Fruit fly (Drosophila melanogaster) whole organism, embryonic: ENCODE measurements around the gene Rrp5.

ENCODE experiments used
- Awh ChIP-seq: fragments of 200-800 bp; sonication (Bioruptor generic); IDR thresholded peaks from 2 replicates; pipeline ENCODE4, ENCODE4 v1.3.6; 2022; ENCODE audit warnings: missing biosample characterization, missing genetic modification characterization
- B-H2 ChIP-seq: fragments of 200-800 bp; sonication (Bioruptor generic); optimal IDR thresholded peaks from 2 replicates; lab custom pipeline; 2018; ENCODE audit warnings: missing biosample characterization, mild to moderate bottlenecking, missing genetic modification characterization
- CG11504 ChIP-seq: fragments of 200-800 bp; sonication (Bioruptor generic); optimal IDR thresholded peaks from 3 replicates; lab custom pipeline; 2019; ENCODE audit warnings: missing biosample characterization, mild to moderate bottlenecking, missing genetic modification characterization, moderate library complexity
- CG11560 ChIP-seq: fragments of 200-800 bp; sonication (Bioruptor generic); IDR thresholded peaks from 3 replicates; pipeline ENCODE4 v1.3.6; 2022; ENCODE audit warnings: missing biosample characterization, missing genetic modification characterization
- CG13424 ChIP-seq: fragments of 200-800 bp; sonication (Bioruptor generic); optimal IDR thresholded peaks from 2 replicates; lab custom pipeline; 2019; ENCODE audit warnings: missing biosample characterization, mild to moderate bottlenecking, missing genetic modification characterization, moderate library complexity
- CG15601 ChIP-seq: fragments of 200-800 bp; sonication (Bioruptor generic); optimal IDR thresholded peaks from 3 replicates; lab custom pipeline; 2019; ENCODE audit warnings: missing biosample characterization, mild to moderate bottlenecking, missing genetic modification characterization, moderate library complexity
- CG17912 ChIP-seq: fragments of 200-800 bp; sonication (Bioruptor generic); optimal IDR thresholded peaks from 2 replicates; lab custom pipeline; 2018; ENCODE audit warnings: missing biosample characterization, mild to moderate bottlenecking, missing genetic modification characterization
- CG1832 ChIP-seq: fragments of 200-800 bp; sonication (Bioruptor generic); optimal IDR thresholded peaks from 2 replicates; lab custom pipeline; 2017; ENCODE audit warnings: missing biosample characterization, mild to moderate bottlenecking, missing genetic modification characterization, inconsistent platforms
- CG18599 ChIP-seq: fragments of 200-800 bp; sonication (Bioruptor generic); optimal IDR thresholded peaks from 3 replicates; lab custom pipeline; 2017; ENCODE audit warnings: missing biosample characterization, missing genetic modification characterization, mild to moderate bottlenecking, moderate library complexity, missing genetic modification reagents
- CG3065 ChIP-seq: fragments of 200-800 bp; sonication (Bioruptor generic); optimal IDR thresholded peaks from 2 replicates; lab custom pipeline; 2016; ENCODE audit warnings: missing biosample characterization, missing genetic modification characterization
- CG3995 ChIP-seq: fragments of 200-800 bp; sonication (Bioruptor generic); optimal IDR thresholded peaks from 3 replicates; lab custom pipeline; 2016; ENCODE audit warnings: missing biosample characterization, missing genetic modification characterization
- CG6854 ChIP-seq: fragments of 200-800 bp; sonication (Bioruptor generic); optimal IDR thresholded peaks from 3 replicates; lab custom pipeline; 2017; ENCODE audit warnings: missing biosample characterization, mild to moderate bottlenecking, missing genetic modification characterization
- CG7556 ChIP-seq: fragments of 200-800 bp; sonication (Bioruptor generic); optimal IDR thresholded peaks from 2 replicates; lab custom pipeline; 2017; ENCODE audit warnings: missing biosample characterization, mild to moderate bottlenecking, missing genetic modification characterization
- Doc3 ChIP-seq: fragments of 200-800 bp; sonication (Bioruptor generic); IDR thresholded peaks from 3 replicates; pipeline ENCODE4 v1.3.6; 2022; ENCODE audit warnings: missing biosample characterization, missing genetic modification characterization; ENCODE audit not compliant: partially characterized antibody
- Ets65A ChIP-seq: fragments of 200-800 bp; sonication (Bioruptor generic); peaks from one replicate; lab custom pipeline; 2016; ENCODE audit warnings: missing biosample characterization, missing genetic modification characterization
- HmgD ChIP-seq: fragments of 200-800 bp; sonication (Bioruptor generic); optimal IDR thresholded peaks from 3 replicates; lab custom pipeline; 2016; ENCODE audit warnings: missing biosample characterization, missing genetic modification characterization
- Med ChIP-seq: fragments of 200-800 bp; sonication (Bioruptor generic); peaks from one replicate; lab custom pipeline; 2016; ENCODE audit warnings: missing biosample characterization, missing genetic modification characterization, mild to moderate bottlenecking, inconsistent platforms, moderate library complexity
- Meics ChIP-seq: fragments of 200-800 bp; sonication (Bioruptor generic); optimal IDR thresholded peaks from 2 replicates; lab custom pipeline; 2017; ENCODE audit warnings: missing biosample characterization, mild to moderate bottlenecking, missing genetic modification characterization
- Mrtf ChIP-seq: fragments of 200-800 bp; sonication (Bioruptor generic); IDR thresholded peaks from 3 replicates; pipeline ENCODE4 v1.3.6; 2022; ENCODE audit warnings: missing biosample characterization, missing genetic modification characterization
- NC2β ChIP-seq: fragments of 200-800 bp; sonication (Bioruptor generic); optimal IDR thresholded peaks from 2 replicates; lab custom pipeline; 2016; ENCODE audit warnings: missing biosample characterization, missing genetic modification characterization
- NFAT ChIP-seq: fragments of 200-800 bp; sonication (Bioruptor generic); IDR thresholded peaks from 2 replicates; pipeline ENCODE4 v1.3.6; 2022; ENCODE audit warnings: missing biosample characterization, missing genetic modification characterization
- Side ChIP-seq: fragments of 200-800 bp; sonication (Bioruptor generic); optimal IDR thresholded peaks from 2 replicates; lab custom pipeline; 2016; ENCODE audit warnings: missing biosample characterization, missing genetic modification characterization
- Sin3A ChIP-seq: fragments of >200 bp; optimal IDR thresholded peaks from 2 replicates; lab custom pipeline; 2018
- Sox100B ChIP-seq: fragments of 200-800 bp; sonication (Bioruptor generic); optimal IDR thresholded peaks from 3 replicates; lab custom pipeline; 2018; ENCODE audit warnings: missing biosample characterization, mild to moderate bottlenecking, missing genetic modification characterization
- Spps ChIP-seq: fragments of 200-800 bp; sonication (Bioruptor generic); optimal IDR thresholded peaks from 2 replicates; lab custom pipeline; 2018; ENCODE audit warnings: missing biosample characterization, mild to moderate bottlenecking, missing genetic modification characterization
- ac ChIP-seq: fragments of 200-800 bp; sonication (Bioruptor generic); optimal IDR thresholded peaks from 3 replicates; lab custom pipeline; 2017; ENCODE audit warnings: missing biosample characterization, mild to moderate bottlenecking, missing genetic modification characterization
- al ChIP-seq: fragments of 200-800 bp; sonication (Bioruptor generic); IDR thresholded peaks from 2 replicates; pipeline ENCODE4 v1.3.6; 2022; ENCODE audit warnings: missing biosample characterization, missing genetic modification characterization
- chinmo ChIP-seq: fragments of 200-800 bp; sonication (Bioruptor generic); IDR thresholded peaks from 4 replicates; pipeline ENCODE4 v1.3.6; 2022; ENCODE audit warnings: missing biosample characterization, missing genetic modification characterization; ENCODE audit not compliant: partially characterized antibody
- corto ChIP-seq: fragments of 200-800 bp; sonication (Bioruptor generic); optimal IDR thresholded peaks from 2 replicates; lab custom pipeline; 2016; ENCODE audit warnings: missing biosample characterization, mild to moderate bottlenecking, missing genetic modification characterization, moderate library complexity
- dmrt11E ChIP-seq: fragments of 200-800 bp; sonication (Bioruptor generic); optimal IDR thresholded peaks from 3 replicates; lab custom pipeline; 2018; ENCODE audit warnings: missing biosample characterization, mild to moderate bottlenecking, missing genetic modification characterization, moderate library complexity
- esg ChIP-seq: fragments of 200-800 bp; sonication (Bioruptor generic); conservative IDR thresholded peaks from 2 replicates; pipeline ENCODE4 v1.3.6; 2022; ENCODE audit warnings: missing biosample characterization, missing genetic modification characterization
- exex ChIP-seq: fragments of 200-800 bp; sonication (Bioruptor generic); optimal IDR thresholded peaks from 4 replicates; lab custom pipeline; 2018; ENCODE audit warnings: missing biosample characterization, mild to moderate bottlenecking, missing genetic modification characterization, moderate library complexity
- grau ChIP-seq: fragments of 200-800 bp; optimal IDR thresholded peaks from 3 replicates; lab custom pipeline; 2019; ENCODE audit warnings: missing biosample characterization, mild to moderate bottlenecking, missing genetic modification characterization, moderate library complexity
- lbe ChIP-seq: fragments of 200-800 bp; sonication (Bioruptor generic); optimal IDR thresholded peaks from 2 replicates; lab custom pipeline; 2016; ENCODE audit warnings: missing biosample characterization, mild to moderate bottlenecking, missing genetic modification characterization
- mam ChIP-seq: fragments of 200-800 bp; sonication (Bioruptor generic); optimal IDR thresholded peaks from 3 replicates; lab custom pipeline; 2016; ENCODE audit warnings: missing biosample characterization, missing genetic modification characterization
- nerfin-2 ChIP-seq: fragments of 200-800 bp; sonication (Bioruptor generic); IDR thresholded peaks from 2 replicates; pipeline ENCODE4 v1.3.6; 2022; ENCODE audit warnings: missing biosample characterization, missing genetic modification characterization; ENCODE audit not compliant: partially characterized antibody
- pan ChIP-seq, 4 experiments: fragments of >200 bp in 3 of 4; fragments of 200-800 bp in 1 of 4; sonication (Bioruptor generic) in 1 of 4; optimal IDR thresholded peaks in 3 of 4; IDR thresholded peaks in 1 of 4; 2 replicates each; pipeline versions ENCODE4 v1.3.6 to Lab custom; 2017 to 2022; ENCODE audit warnings: missing biosample characterization in 2 of 4, missing genetic modification characterization in 2 of 4, mixed read lengths in 1 of 4
- pb ChIP-seq: fragments of 200-800 bp; sonication (Bioruptor generic); optimal IDR thresholded peaks from 3 replicates; lab custom pipeline; 2016; ENCODE audit warnings: missing biosample characterization, missing genetic modification characterization
- pzg ChIP-seq: fragments of 200-800 bp; sonication (Bioruptor generic); optimal IDR thresholded peaks from 3 replicates; lab custom pipeline; 2018; ENCODE audit warnings: missing biosample characterization, mild to moderate bottlenecking, missing genetic modification characterization, moderate library complexity
- row ChIP-seq: fragments of 200-800 bp; sonication (Bioruptor generic); IDR thresholded peaks from 3 replicates; pipeline ENCODE4 v1.3.6; 2022; ENCODE audit warnings: missing biosample characterization, missing genetic modification characterization
- sna ChIP-seq: fragments of 200-800 bp; sonication (Bioruptor generic); IDR thresholded peaks from 2 replicates; pipeline ENCODE4 v1.3.6; 2022; ENCODE audit warnings: missing biosample characterization, missing genetic modification characterization; ENCODE audit not compliant: partially characterized antibody
- zfh2 ChIP-seq: fragments of 200-800 bp; sonication (Bioruptor generic); optimal IDR thresholded peaks from 2 replicates; lab custom pipeline; 2016; ENCODE audit warnings: missing biosample characterization, missing genetic modification characterization

The Rrp5 gene

dm6 chr3R:24279291-24279690 lies 53.8 kb downstream of the Rrp5 start, which contains the start of gene shps (continued):
- TF ChIP-seq CG11504 (tag; lab: Kevin White, UChicago): no peak
- TF ChIP-seq CG18599 (GFP tag; lab: Kevin White, UChicago): no peak
- no peak for TF ChIP-seq CG15601
- no peak for TF ChIP-seq zfh2 (GFP tag; lab: Kevin White, UChicago)
- TF ChIP-seq CG1832 (GFP tag; lab: Kevin White, UChicago): no peak
- TF ChIP-seq pan (optimal IDR thresholded peaks at IDR 0.05; lab: Kevin White, UChicago): peak in 1 of 2 experiments; percentile 13
- TF ChIP-seq pan (GFP tag; optimal IDR thresholded peaks at IDR 0.05 in 1 of 2, IDR thresholded peaks at IDR 0.05 in 1 of 2): no peak
- no peak for TF ChIP-seq CG3065
- TF ChIP-seq grau (tag; lab: Kevin White, UChicago): no peak
- peak; percentile 96 for TF ChIP-seq nerfin-2
- no peak for TF ChIP-seq NFAT
- peak; percentile 38 for TF ChIP-seq CG6854 (GFP tag; lab: Kevin White, UChicago)
- TF ChIP-seq CG17912: no peak
- TF ChIP-seq CG11560 (tag; lab: Robert Waterston, UW): no peak
- TF ChIP-seq ac (GFP tag; lab: Kevin White, UChicago): no peak
- no peak for TF ChIP-seq al (GFP tag; lab: Robert Waterston, UW)
- TF ChIP-seq Side (GFP tag; lab: Kevin White, UChicago): no peak
- no peak for TF ChIP-seq CG3995 (GFP tag; lab: Kevin White, UChicago)
- 0 out of 4 replicates have a peak, but pooled peaks have one; percentile 40 for TF ChIP-seq chinmo (GFP tag; lab: Robert Waterston, UW)
- TF ChIP-seq row (GFP tag; lab: Robert Waterston, UW): no peak
- TF ChIP-seq NC2β: no peak
- TF ChIP-seq CG7556: no peak
- TF ChIP-seq pzg: no peak
- peak; percentile 53 for TF ChIP-seq Med (GFP tag; lab: Kevin White, UChicago)
- no peak for TF ChIP-seq dmrt11E (tag; lab: Kevin White, UChicago)
- TF ChIP-seq sna (GFP tag; lab: Robert Waterston, UW): peak; percentile 75
- no peak for TF ChIP-seq Mrtf (GFP tag; lab: Robert Waterston, UW)
- peak; percentile 36; the same call in 1 of the 3 replicates for TF ChIP-seq Doc3 (GFP tag; lab: Robert Waterston, UW)
- TF ChIP-seq B-H2: no peak
- no peak for TF ChIP-seq Meics
- no peak for TF ChIP-seq Spps (tag; lab: Kevin White, UChicago)
- no peak for TF ChIP-seq Sin3A (lab: Kevin White, UChicago)
- TF ChIP-seq Awh (GFP tag; lab: Robert Waterston, UW): no peak
- TF ChIP-seq pb (GFP tag; lab: Kevin White, UChicago): no peak
- TF ChIP-seq HmgD: peak; percentile 55
- TF ChIP-seq Sox100B (GFP tag; lab: Kevin White, UChicago): no peak
- no peak for TF ChIP-seq CG13424
- TF ChIP-seq esg (GFP tag; lab: Robert Waterston, UW): no peak

dm6 chr3R:24278738-24279137 lies 54.4 kb downstream of the Rrp5 start:
- no peak for TF ChIP-seq mam (GFP tag; lab: Kevin White, UChicago)
- peak; percentile 62 for TF ChIP-seq corto (GFP tag; lab: Kevin White, UChicago)
- TF ChIP-seq exex (tag; lab: Kevin White, UChicago): peak; percentile 48
- no peak for TF ChIP-seq Sox100B (GFP tag; lab: Kevin White, UChicago)
- TF ChIP-seq Med (GFP tag; lab: Kevin White, UChicago): peak; percentile 22
- TF ChIP-seq Ets65A (GFP tag; lab: Kevin White, UChicago): peak; percentile 10
- TF ChIP-seq lbe (GFP tag; lab: Kevin White, UChicago): peak; percentile 50
